Worm (Caenorhabditis elegans): Measurements from ENCODE around the gene F57B1.9.

- TF ChIP-seq dao-5 (tag; optimal IDR thresholded peaks at IDR 0.05) (no peak), him-1 (tag; optimal IDR thresholded peaks at IDR 0.05) (no peak)
Measured at ce11 chrV:13170497-13170896, 27.2 kb downstream of the F57B1.9 start.
